Worm (Caenorhabditis elegans) whole organism, young adult: Measurements from ENCODE around the gene his-48.

Experiments
- B0261.1 ChIP-seq: sonication (generic microtip); optimal IDR thresholded peaks from 2 replicates; lab custom pipeline; 2016; ENCODE audit warnings: mild to moderate bottlenecking, missing genetic modification characterization, moderate library complexity, missing compliant biosample characterization
- B0336.3 ChIP-seq: fragments of 200-800 bp; sonication (Bioruptor generic); IDR thresholded peaks from 2 replicates; pipeline ENCODE4 v1.3.6; 2022; ENCODE audit warnings: missing genetic modification characterization, missing compliant biosample characterization
- D2030.7 ChIP-seq: fragments of 200-800 bp; sonication (Bioruptor generic); IDR thresholded peaks from 2 replicates; pipeline ENCODE4 v1.3.6; 2022; ENCODE audit warnings: missing genetic modification reagents, missing genetic modification characterization, missing compliant biosample characterization
- F33H1.4 ChIP-seq: fragments of 200-800 bp; sonication (Bioruptor generic); IDR thresholded peaks from 2 replicates; pipeline ENCODE4 v1.3.6; 2022; ENCODE audit warnings: missing genetic modification reagents, missing genetic modification characterization, missing compliant biosample characterization
- F49E8.2 ChIP-seq: sonication (generic microtip); optimal IDR thresholded peaks from 3 replicates; lab custom pipeline; 2017; ENCODE audit warnings: missing genetic modification characterization, mild to moderate bottlenecking, missing compliant biosample characterization, antibody characterized with exemption, moderate library complexity; ENCODE audit not compliant: insufficient read depth
- F52B5.7 ChIP-seq: sonication (generic microtip); optimal IDR thresholded peaks from 2 replicates; lab custom pipeline; 2016; ENCODE audit warnings: mild to moderate bottlenecking, missing genetic modification characterization, missing compliant biosample characterization
- F55B11.4 ChIP-seq: sonication (generic microtip); optimal IDR thresholded peaks from 2 replicates; lab custom pipeline; 2016; ENCODE audit warnings: missing compliant biosample characterization, missing genetic modification characterization, borderline replicate concordance; ENCODE audit not compliant: insufficient read depth
- F57A8.1 ChIP-seq: fragments of 200-800 bp; sonication (Bioruptor generic); optimal IDR thresholded peaks from 2 replicates; lab custom pipeline; 2018; ENCODE audit warnings: mild to moderate bottlenecking, missing genetic modification characterization, moderate library complexity, missing compliant biosample characterization
- Y67H2A.10 ChIP-seq: fragments of 200-800 bp; sonication (Bioruptor generic); conservative IDR thresholded peaks from 2 replicates; pipeline ENCODE4 v1.3.6; 2022; ENCODE audit warnings: missing genetic modification reagents, missing genetic modification characterization, missing compliant biosample characterization
- Y79H2A.3 ChIP-seq: fragments of 200-800 bp; sonication (Bioruptor generic); conservative IDR thresholded peaks from 2 replicates; pipeline ENCODE4 v1.3.6; 2022; ENCODE audit warnings: missing genetic modification reagents, missing genetic modification characterization, missing compliant biosample characterization
- Y95B8A.8 ChIP-seq: fragments of 200-800 bp; sonication (Bioruptor generic); IDR thresholded peaks from 2 replicates; pipeline ENCODE4 v1.3.6; 2022; ENCODE audit warnings: missing genetic modification reagents, missing genetic modification characterization, missing compliant biosample characterization
- ZK185.1 ChIP-seq: sonication (generic microtip); optimal IDR thresholded peaks from 2 replicates; lab custom pipeline; 2016; ENCODE audit warnings: mild to moderate bottlenecking, missing genetic modification characterization, missing compliant biosample characterization; ENCODE audit not compliant: poor library complexity, severe bottlenecking
- attf-5 ChIP-seq: fragments of 200-800 bp; sonication (Bioruptor generic); optimal IDR thresholded peaks from 2 replicates; lab custom pipeline; 2018; ENCODE audit warnings: mild to moderate bottlenecking, missing genetic modification characterization, missing compliant biosample characterization
- attf-6 ChIP-seq: fragments of 200-800 bp; sonication (Bioruptor generic); IDR thresholded peaks from 2 replicates; pipeline ENCODE4 v1.3.6; 2022; ENCODE audit warnings: missing genetic modification reagents, missing genetic modification characterization, missing compliant biosample characterization
- ccch-3 ChIP-seq: fragments of 200-800 bp; sonication (Bioruptor generic); optimal IDR thresholded peaks from 2 replicates; lab custom pipeline; 2018; ENCODE audit warnings: mild to moderate bottlenecking, missing genetic modification characterization, missing compliant biosample characterization
- ceh-79 ChIP-seq: sonication (generic microtip); optimal IDR thresholded peaks from 2 replicates; lab custom pipeline; 2017; ENCODE audit warnings: mild to moderate bottlenecking, missing genetic modification characterization, missing compliant biosample characterization
- ceh-91 ChIP-seq: fragments of 200-800 bp; sonication (Bioruptor generic); IDR thresholded peaks from 2 replicates; pipeline ENCODE4 v1.3.6; 2022; ENCODE audit warnings: missing genetic modification reagents, missing genetic modification characterization, missing compliant biosample characterization
- dpff-1 ChIP-seq: sonication (generic microtip); optimal IDR thresholded peaks from 2 replicates; lab custom pipeline; 2017; ENCODE audit warnings: mild to moderate bottlenecking, missing genetic modification characterization, missing compliant biosample characterization
- efl-1 ChIP-seq: fragments of 150-350 bp; optimal IDR thresholded peaks from 2 replicates; lab custom pipeline; 2014; ENCODE audit warnings: missing biosample characterization, missing genetic modification reagents, missing genetic modification characterization
- egl-44 ChIP-seq: fragments of 200-800 bp; sonication (Bioruptor generic); IDR thresholded peaks from 2 replicates; pipeline ENCODE4 v1.3.6; 2022; ENCODE audit warnings: missing genetic modification reagents, missing genetic modification characterization, missing compliant biosample characterization
- ekl-4 ChIP-seq: fragments of 200-800 bp; sonication (Bioruptor generic); IDR thresholded peaks from 2 replicates; pipeline ENCODE4 v1.3.6; 2022; ENCODE audit warnings: missing genetic modification reagents, missing genetic modification characterization, missing compliant biosample characterization
- hmg-1.2 ChIP-seq: fragments of 200-800 bp; sonication (Bioruptor generic); IDR thresholded peaks from 2 replicates; pipeline ENCODE4 v1.3.6; 2022; ENCODE audit warnings: missing genetic modification reagents, missing genetic modification characterization, missing compliant biosample characterization
- let-607 ChIP-seq, 2 experiments: fragments of 200-800 bp in 1 of 2; sonication (Bioruptor generic) in 1 of 2; sonication (generic microtip) in 1 of 2; optimal IDR thresholded peaks; 2 replicates each; lab custom pipeline; 2016 to 2018; ENCODE audit warnings: mild to moderate bottlenecking in 2 of 2, missing compliant biosample characterization in 2 of 2, missing genetic modification characterization in 2 of 2, moderate library complexity in 2 of 2, missing genotype in 1 of 2
- lin-26 ChIP-seq: fragments of 200-800 bp; sonication (Bioruptor generic); IDR thresholded peaks from 2 replicates; pipeline ENCODE4 v1.3.6; 2022; ENCODE audit warnings: missing genetic modification reagents, missing genetic modification characterization, missing compliant biosample characterization
- lsl-1 ChIP-seq: fragments of 200-800 bp; sonication (Bioruptor generic); optimal IDR thresholded peaks from 2 replicates; lab custom pipeline; 2018; ENCODE audit warnings: mild to moderate bottlenecking, missing genetic modification characterization, moderate library complexity, missing compliant biosample characterization
- lsy-27 ChIP-seq: sonication (generic microtip); optimal IDR thresholded peaks from 2 replicates; lab custom pipeline; 2017; ENCODE audit warnings: missing genetic modification characterization, mild to moderate bottlenecking, missing compliant biosample characterization, antibody characterized with exemption, missing genotype, borderline replicate concordance; ENCODE audit not compliant: insufficient read depth
- madf-3 ChIP-seq: fragments of 200-800 bp; sonication (Bioruptor generic); IDR thresholded peaks from 2 replicates; pipeline ENCODE4 v1.3.6; 2022; ENCODE audit warnings: missing genetic modification reagents, missing genetic modification characterization, missing compliant biosample characterization
- madf-6 ChIP-seq: fragments of 200-800 bp; sonication (Bioruptor generic); IDR thresholded peaks from 2 replicates; pipeline ENCODE4 v1.3.6; 2022; ENCODE audit warnings: missing genetic modification reagents, missing genetic modification characterization, missing compliant biosample characterization
- nfya-1 ChIP-seq: sonication (generic microtip); optimal IDR thresholded peaks from 2 replicates; lab custom pipeline; 2017; ENCODE audit warnings: antibody characterized with exemption, missing compliant biosample characterization, missing genetic modification characterization, borderline replicate concordance; ENCODE audit not compliant: insufficient read depth
- nhr-80 ChIP-seq: sonication (generic microtip); optimal IDR thresholded peaks from 2 replicates; lab custom pipeline; 2016; ENCODE audit warnings: missing genetic modification characterization, missing compliant biosample characterization
- pha-4 ChIP-seq: fragments of 150-350 bp; sonication (generic microtip); optimal IDR thresholded peaks from 2 replicates; lab custom pipeline; 2014; ENCODE audit warnings: missing biosample characterization, missing genetic modification reagents, missing genetic modification characterization
- snpc-1.3 ChIP-seq: sonication (generic microtip); optimal IDR thresholded peaks from 2 replicates; lab custom pipeline; 2017; ENCODE audit warnings: missing genetic modification characterization, mild to moderate bottlenecking, missing compliant biosample characterization, antibody characterized with exemption, moderate library complexity, missing genotype, missing genetic modification reagents; ENCODE audit not compliant: insufficient read depth
- snpc-3.4 ChIP-seq: sonication (generic microtip); optimal IDR thresholded peaks from 2 replicates; lab custom pipeline; 2017; ENCODE audit warnings: missing genetic modification characterization, mild to moderate bottlenecking, missing compliant biosample characterization, antibody characterized with exemption, moderate library complexity, missing genotype, missing genetic modification reagents
- snpc-4 ChIP-seq, 5 experiments: fragments of 150-350 bp in 1 of 5; sonication (generic microtip) in 4 of 5; optimal IDR thresholded peaks; 2 replicates each; lab custom pipeline; 2014 to 2018; ENCODE audit warnings: missing genetic modification characterization in 5 of 5, missing biosample characterization in 3 of 5, antibody characterized with exemption in 2 of 5, mild to moderate bottlenecking in 2 of 5, missing compliant biosample characterization in 2 of 5, missing genotype in 2 of 5, moderate library complexity in 2 of 5, missing genetic modification reagents in 1 of 5
- sptf-2 ChIP-seq: fragments of 200-800 bp; sonication (Bioruptor generic); optimal IDR thresholded peaks from 2 replicates; lab custom pipeline; 2018; ENCODE audit warnings: mild to moderate bottlenecking, missing genetic modification characterization, missing compliant biosample characterization
- tbp1 ChIP-seq: fragments of 200-800 bp; sonication (Bioruptor generic); optimal IDR thresholded peaks from 2 replicates; lab custom pipeline; 2018; ENCODE audit warnings: mild to moderate bottlenecking, missing genetic modification characterization, missing compliant biosample characterization
- tbx-9 ChIP-seq: sonication (generic microtip); optimal IDR thresholded peaks from 2 replicates; lab custom pipeline; 2016; ENCODE audit warnings: borderline replicate concordance, missing genetic modification characterization, inconsistent platforms, missing compliant biosample characterization
- unc-62 ChIP-seq: fragments of 150-350 bp; optimal IDR thresholded peaks from 2 replicates; lab custom pipeline; 2014; ENCODE audit warnings: missing biosample characterization, missing genetic modification reagents, missing genetic modification characterization
- zfh-2 ChIP-seq: fragments of 200-800 bp; sonication (Bioruptor generic); conservative IDR thresholded peaks from 2 replicates; pipeline ENCODE4 v1.3.6; 2022; ENCODE audit warnings: missing genetic modification reagents, missing genetic modification characterization, missing compliant biosample characterization
- ztf-25 ChIP-seq: fragments of 200-800 bp; sonication (Bioruptor generic); IDR thresholded peaks from 2 replicates; pipeline ENCODE4 v1.3.6; 2022; ENCODE audit warnings: missing genetic modification reagents, missing genetic modification characterization, missing compliant biosample characterization
- ztf-26 ChIP-seq: sonication (generic microtip); optimal IDR thresholded peaks from 2 replicates; lab custom pipeline; 2017; ENCODE audit warnings: missing genetic modification characterization, missing compliant biosample characterization

Gene his-48

ce11 chrIV:11316106-11316505, 8.4 kb upstream of the his-48 start:
- no peak for TF ChIP-seq nfya-1 (tag; lab: Kevin White, UChicago)
- peak; percentile 5 for TF ChIP-seq nhr-80

DNA sequence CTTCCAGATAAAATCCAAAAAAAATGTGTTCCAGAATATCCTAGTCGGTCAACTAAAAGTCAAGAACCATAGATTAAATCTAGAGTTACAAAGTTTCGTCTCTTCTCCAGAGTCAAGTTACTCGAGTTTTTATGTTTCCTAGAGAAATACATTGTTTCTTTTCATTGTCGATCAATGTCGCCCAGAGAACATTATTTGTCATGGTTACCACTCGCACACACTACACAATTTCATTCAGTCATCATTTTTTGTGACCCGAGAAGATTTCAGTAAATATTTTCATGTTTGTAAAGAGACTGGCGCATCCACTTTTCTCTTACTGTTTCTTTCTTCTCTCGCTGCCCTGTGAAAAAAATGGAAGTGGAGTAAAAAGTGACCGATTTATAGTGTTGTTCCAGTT, 7.9 kb upstream of the his-48 start:
- TF ChIP-seq zfh-2 (GFP tag; lab: Robert Waterston, UW): no peak
- no peak for TF ChIP-seq let-607 (tag; optimal IDR thresholded peaks at IDR 0.05; lab: Kevin White, UChicago)
- no peak for TF ChIP-seq ceh-91 (GFP tag; lab: Robert Waterston, UW)
- TF ChIP-seq pha-4 (tag; lab: Kevin White, UChicago): no peak
- TF ChIP-seq Y95B8A.8 (GFP tag; lab: Robert Waterston, UW): no peak
- TF ChIP-seq dpff-1 (tag; lab: Kevin White, UChicago): no peak
- TF ChIP-seq snpc-3.4 (tag; lab: Kevin White, UChicago): no peak
- TF ChIP-seq egl-44: no peak
- no peak for TF ChIP-seq tbx-9 (tag; lab: Kevin White, UChicago)
- TF ChIP-seq attf-5: no peak

ce11 chrIV:11317119-11317518, 7.4 kb upstream of the his-48 start, which contains the start of gene gspd-1:
TSS of gene gspd-1 (plus strand) at chrIV:11317419.
- TF ChIP-seq sptf-2 (GFP tag; lab: Kevin White, UChicago): no peak
- TF ChIP-seq madf-3 (GFP tag; lab: Robert Waterston, UW): no peak
- TF ChIP-seq snpc-4 (GFP tag; optimal IDR thresholded peaks at IDR 0.05; lab: Kevin White, UChicago): no peak
- TF ChIP-seq snpc-4 (tag; optimal IDR thresholded peaks at IDR 0.05; lab: Kevin White, UChicago): no peak
- TF ChIP-seq B0261.1 (tag; lab: Kevin White, UChicago): no peak
- no peak for TF ChIP-seq ccch-3 (GFP tag; lab: Kevin White, UChicago)
- no peak for TF ChIP-seq tbp1
- no peak for TF ChIP-seq ZK185.1 (tag; lab: Kevin White, UChicago)
- no peak for TF ChIP-seq ceh-79
- no peak for TF ChIP-seq attf-6 (GFP tag; lab: Robert Waterston, UW)
- no peak for TF ChIP-seq unc-62 (GFP tag; lab: Kevin White, UChicago)
- TF ChIP-seq F55B11.4: no peak

- TF ChIP-seq hmg-1.2 (GFP tag; lab: Robert Waterston, UW): peak; percentile 11; the same call in 1 of the 2 replicates
- no peak for TF ChIP-seq ztf-26 (tag; lab: Kevin White, UChicago)
- TF ChIP-seq madf-3 (GFP tag; lab: Robert Waterston, UW): peak; percentile 91
- no peak for TF ChIP-seq ztf-25 (GFP tag; lab: Robert Waterston, UW)
- TF ChIP-seq F49E8.2 (tag; lab: Kevin White, UChicago): no peak
- no peak for TF ChIP-seq lsy-27 (tag; lab: Kevin White, UChicago)
- TF ChIP-seq madf-6 (GFP tag; lab: Robert Waterston, UW): no peak; the same call in 1 of the 2 replicates
- TF ChIP-seq efl-1 (GFP tag; lab: Kevin White, UChicago): no peak
- peak; percentile 53 for TF ChIP-seq snpc-3.4 (tag; lab: Kevin White, UChicago)
- TF ChIP-seq F52B5.7 (tag; lab: Kevin White, UChicago): no peak
- no peak for TF ChIP-seq tbp1
- peak; percentile 30; the same call in 1 of the 2 replicates for TF ChIP-seq D2030.7 (GFP tag; lab: Robert Waterston, UW)
- TF ChIP-seq Y79H2A.3 (GFP tag; lab: Robert Waterston, UW): no peak
- TF ChIP-seq lsl-1: peak; percentile 89
- no peak for TF ChIP-seq F33H1.4
- TF ChIP-seq sptf-2 (GFP tag; lab: Kevin White, UChicago): no peak
- TF ChIP-seq ekl-4 (GFP tag; lab: Robert Waterston, UW): no peak
- TF ChIP-seq B0336.3 (GFP tag; lab: Robert Waterston, UW): no peak
- no peak for TF ChIP-seq tbx-9 (tag; lab: Kevin White, UChicago)
- TF ChIP-seq nfya-1 (tag; lab: Kevin White, UChicago): no peak
- TF ChIP-seq lin-26 (GFP tag; lab: Robert Waterston, UW): no peak
- no peak for TF ChIP-seq Y67H2A.10 (GFP tag; lab: Robert Waterston, UW)
- TF ChIP-seq snpc-1.3 (tag; lab: Kevin White, UChicago): peak; percentile 9
- TF ChIP-seq F57A8.1 (GFP tag; lab: Kevin White, UChicago): no peak
Observed at ce11 chrIV:11319884-11320362, 4.6 kb upstream of the his-48 start, which contains the start of gene B0035.18. TSS of gene B0035.18 (plus strand) at chrIV:11320312.
